Fruit fly (Drosophila melanogaster) whole organism, adult: Measurements from ENCODE around the gene RpS4.

Source experiments
- CG11617 ChIP-seq: fragments of 200-800 bp; sonication (Bioruptor generic); optimal IDR thresholded peaks from 2 replicates; lab custom pipeline; 2017; ENCODE audit warnings: mild to moderate bottlenecking, missing biosample characterization, missing genetic modification reagents, missing genetic modification characterization
- CG12768 ChIP-seq: fragments of 200-800 bp; sonication (Bioruptor generic); optimal IDR thresholded peaks from 2 replicates; lab custom pipeline; 2017; ENCODE audit warnings: missing biosample characterization, missing genetic modification characterization, mild to moderate bottlenecking, moderate library complexity, missing genetic modification reagents
- CG14711 ChIP-seq: fragments of 200-800 bp; sonication (Bioruptor generic); optimal IDR thresholded peaks from 2 replicates; lab custom pipeline; 2018; ENCODE audit warnings: missing biosample characterization, mild to moderate bottlenecking, missing genetic modification characterization, moderate library complexity
- CG1620 ChIP-seq: fragments of 200-800 bp; sonication (Bioruptor generic); optimal IDR thresholded peaks from 2 replicates; lab custom pipeline; 2016; ENCODE audit warnings: missing biosample characterization, missing genetic modification characterization
- CG33017 ChIP-seq: fragments of 200-800 bp; sonication (Bioruptor generic); optimal IDR thresholded peaks from 2 replicates; lab custom pipeline; 2018; ENCODE audit warnings: missing biosample characterization, mild to moderate bottlenecking, missing genetic modification characterization, moderate library complexity
- CG5204 ChIP-seq: fragments of 200-800 bp; sonication (Bioruptor generic); optimal IDR thresholded peaks from 2 replicates; lab custom pipeline; 2016; ENCODE audit warnings: missing biosample characterization, missing genetic modification characterization
- CG7045 ChIP-seq: fragments of 200-800 bp; sonication (Bioruptor generic); optimal IDR thresholded peaks from 2 replicates; lab custom pipeline; 2017; ENCODE audit warnings: missing biosample characterization, mild to moderate bottlenecking, missing genetic modification characterization
- CG7101 ChIP-seq: fragments of 200-800 bp; sonication (Bioruptor generic); optimal IDR thresholded peaks from 2 replicates; lab custom pipeline; 2018; ENCODE audit warnings: missing biosample characterization, mild to moderate bottlenecking, missing genetic modification characterization, moderate library complexity
- Clk ChIP-seq: fragments of 200-800 bp; sonication (Bioruptor generic); optimal IDR thresholded peaks from 2 replicates; lab custom pipeline; 2017; ENCODE audit warnings: missing biosample characterization, missing genetic modification characterization
- Crg-1 ChIP-seq: fragments of 200-800 bp; sonication (Bioruptor generic); optimal IDR thresholded peaks from 2 replicates; lab custom pipeline; 2016; ENCODE audit warnings: missing biosample characterization, missing genetic modification characterization
- Hr96 ChIP-seq: fragments of 200-800 bp; sonication (Bioruptor generic); optimal IDR thresholded peaks from 2 replicates; lab custom pipeline; 2016; ENCODE audit warnings: missing biosample characterization, missing genetic modification characterization
- Mnt ChIP-seq: fragments of 200-800 bp; sonication (Bioruptor generic); optimal IDR thresholded peaks from 2 replicates; lab custom pipeline; 2016; ENCODE audit warnings: missing biosample characterization, mild to moderate bottlenecking, missing genetic modification characterization
- bab1 ChIP-seq: fragments of 200-800 bp; sonication (Bioruptor generic); optimal IDR thresholded peaks from 3 replicates; lab custom pipeline; 2019; ENCODE audit warnings: missing biosample characterization, mild to moderate bottlenecking, missing genetic modification characterization, moderate library complexity
- cic ChIP-seq: fragments of 200-800 bp; sonication (Bioruptor generic); optimal IDR thresholded peaks from 2 replicates; lab custom pipeline; 2017; ENCODE audit warnings: missing biosample characterization, mild to moderate bottlenecking, missing genetic modification characterization, moderate library complexity
- cnc ChIP-seq, 2 experiments: fragments of >200 bp; optimal IDR thresholded peaks; 2 replicates each; lab custom pipeline; 2017
- kay ChIP-seq: fragments of 200-800 bp; sonication (Bioruptor generic); peaks from one replicate; lab custom pipeline; 2016; ENCODE audit warnings: missing biosample characterization, missing genetic modification characterization, borderline replicate concordance
- ovo ChIP-seq: fragments of 200-800 bp; sonication (Bioruptor generic); optimal IDR thresholded peaks from 2 replicates; lab custom pipeline; 2016; ENCODE audit warnings: missing biosample characterization, missing genetic modification characterization
- pad ChIP-seq: fragments of 200-800 bp; sonication (Bioruptor generic); optimal IDR thresholded peaks from 3 replicates; lab custom pipeline; 2017; ENCODE audit warnings: missing biosample characterization, missing genetic modification characterization, mild to moderate bottlenecking, moderate library complexity, missing genetic modification reagents
- tj ChIP-seq: fragments of 200-800 bp; sonication (Bioruptor generic); optimal IDR thresholded peaks from 3 replicates; lab custom pipeline; 2017; ENCODE audit warnings: missing biosample characterization, mild to moderate bottlenecking, missing genetic modification characterization, moderate library complexity
- toe ChIP-seq: fragments of 200-800 bp; sonication (Bioruptor generic); optimal IDR thresholded peaks from 2 replicates; lab custom pipeline; 2016; ENCODE audit warnings: missing biosample characterization, missing genetic modification characterization

Gene RpS4

dm6 chr3L:13041292-13042067 is at the start of gene RpS4:
Gene RpS4 (plus strand): TSS chr3L:13041756.
- no peak for TF ChIP-seq CG5204
- TF ChIP-seq CG1620 (GFP tag; lab: Kevin White, UChicago) = peak; percentile 95
- peak; percentile 81 for TF ChIP-seq toe
- peak; percentile 98 for TF ChIP-seq Mnt (GFP tag; lab: Kevin White, UChicago)
- TF ChIP-seq Hr96 (GFP tag; lab: Kevin White, UChicago) = peak; percentile 88
- TF ChIP-seq CG7045 (GFP tag; lab: Kevin White, UChicago) = peak; percentile 89
- TF ChIP-seq CG33017 (tag; lab: Kevin White, UChicago) = peak; percentile 84
- TF ChIP-seq Clk (GFP tag; lab: Kevin White, UChicago) = peak; percentile 76
- TF ChIP-seq cnc (optimal IDR thresholded peaks at IDR 0.05; lab: Kevin White, UChicago) = no peak
- TF ChIP-seq Crg-1 (GFP tag; lab: Kevin White, UChicago) = peak; percentile 93
- peak; percentile 88 for TF ChIP-seq ovo (GFP tag; lab: Kevin White, UChicago)
- peak; percentile 93 for TF ChIP-seq bab1 (GFP tag; lab: Kevin White, UChicago)
- peak; percentile 75 for TF ChIP-seq CG14711 (tag; lab: Kevin White, UChicago)
- TF ChIP-seq CG12768 = peak; percentile 92
- no peak for TF ChIP-seq kay (GFP tag; lab: Kevin White, UChicago)
- peak; percentile 91 for TF ChIP-seq CG7101 (tag; lab: Kevin White, UChicago)
- peak; percentile 91 for TF ChIP-seq CG11617 (GFP tag; lab: Kevin White, UChicago)
- TF ChIP-seq pad (GFP tag; lab: Kevin White, UChicago) = peak; percentile 79
- peak; percentile 61 for TF ChIP-seq cic
- peak; percentile 71 for TF ChIP-seq tj (GFP tag; lab: Kevin White, UChicago)

dm6 chr3L:12994835-12995234 is 46.7 kb upstream of the RpS4 start, which contains the start of gene CG11262:
Gene CG11262 (plus strand): TSS chr3L:12995135.
- no peak for TF ChIP-seq ovo (GFP tag; lab: Kevin White, UChicago)
- TF ChIP-seq cnc (optimal IDR thresholded peaks at IDR 0.05; lab: Kevin White, UChicago) = no peak
- TF ChIP-seq Clk (GFP tag; lab: Kevin White, UChicago) = no peak
- TF ChIP-seq CG7045 (GFP tag; lab: Kevin White, UChicago) = no peak
- no peak for TF ChIP-seq Mnt (GFP tag; lab: Kevin White, UChicago)
- TF ChIP-seq Crg-1 (GFP tag; lab: Kevin White, UChicago) = no peak
- TF ChIP-seq toe = no peak
- TF ChIP-seq CG12768 = no peak
- no peak for TF ChIP-seq CG11617 (GFP tag; lab: Kevin White, UChicago)
- TF ChIP-seq kay (GFP tag; lab: Kevin White, UChicago) = no peak
- no peak for TF ChIP-seq CG14711 (tag; lab: Kevin White, UChicago)
- no peak for TF ChIP-seq CG1620 (GFP tag; lab: Kevin White, UChicago)
- no peak for TF ChIP-seq cic
- TF ChIP-seq CG5204 = no peak
- TF ChIP-seq pad (GFP tag; lab: Kevin White, UChicago) = no peak
- TF ChIP-seq CG7101 (tag; lab: Kevin White, UChicago) = no peak
- TF ChIP-seq tj (GFP tag; lab: Kevin White, UChicago) = no peak
- TF ChIP-seq CG33017 (tag; lab: Kevin White, UChicago) = no peak
- no peak for TF ChIP-seq bab1 (GFP tag; lab: Kevin White, UChicago)
- TF ChIP-seq Hr96 (GFP tag; lab: Kevin White, UChicago) = no peak

dm6 chr3L:13006490-13006889 is 35.1 kb upstream of the RpS4 start, which contains the start of gene CG11263:
Gene CG11263 (plus strand): TSS chr3L:13006817.
- peak; percentile 3 for TF ChIP-seq CG7101 (tag; lab: Kevin White, UChicago)
- TF ChIP-seq CG7045 (GFP tag; lab: Kevin White, UChicago) = no peak

DNA sequence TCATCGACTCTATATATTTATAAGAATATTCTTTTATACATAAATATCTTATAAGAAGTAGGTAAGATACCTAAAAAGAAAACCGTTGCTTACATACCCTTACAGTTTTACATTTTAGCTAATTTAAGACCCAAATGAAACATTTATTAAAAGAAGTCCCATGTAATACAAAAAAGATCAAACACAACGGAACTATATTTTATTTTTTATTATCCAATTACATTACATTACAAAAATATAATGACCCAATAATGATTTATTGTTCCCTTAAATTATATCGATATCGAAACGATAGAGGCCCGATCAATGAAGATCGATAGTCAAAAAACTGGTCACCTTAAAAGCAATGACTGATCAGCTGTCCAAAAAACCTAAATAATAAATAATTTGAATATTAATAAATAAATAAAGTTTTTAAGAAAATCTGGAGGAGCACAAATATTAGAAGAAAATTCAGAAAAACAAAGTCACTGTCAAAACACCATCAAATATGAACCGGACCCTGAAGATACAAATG is 33.6 kb upstream of the RpS4 start:
- TF ChIP-seq CG5204 (no peak), kay (GFP tag; lab: Kevin White, UChicago) (peak; percentile 55), CG14711 (tag; lab: Kevin White, UChicago) (peak; percentile 40), Clk (GFP tag; lab: Kevin White, UChicago) (no peak), Mnt (GFP tag; lab: Kevin White, UChicago) (no peak), CG11617 (GFP tag; lab: Kevin White, UChicago) (no peak), bab1 (GFP tag; lab: Kevin White, UChicago) (peak; percentile 34), CG1620 (GFP tag; lab: Kevin White, UChicago) (no peak), cic (no peak), CG12768 (no peak)

DNA sequence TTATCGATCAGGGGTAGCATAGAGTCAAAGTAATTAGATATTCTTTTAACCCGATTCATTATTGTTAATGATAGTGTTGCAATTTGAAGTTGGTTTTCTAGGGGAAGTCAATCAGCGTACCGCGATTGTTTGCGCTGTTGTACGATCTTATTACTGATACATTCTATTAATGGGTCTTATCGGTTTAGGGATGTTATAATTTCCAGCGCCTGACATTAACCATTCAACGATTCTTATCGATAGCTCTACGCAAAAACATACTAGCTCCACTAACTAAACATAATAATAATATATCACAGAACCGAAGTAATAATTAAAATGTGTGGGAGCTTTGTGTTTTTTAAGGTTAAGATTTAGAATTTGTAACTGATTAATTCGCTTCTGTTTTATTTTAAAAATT is 30.0 kb upstream of the RpS4 start, which contains the start of gene Cul6:
Gene Cul6 (minus strand): TSS at position 175 of the 400 bp plus-strand sequence.
- TF ChIP-seq CG5204 (no peak), Mnt (GFP tag; lab: Kevin White, UChicago) (no peak), bab1 (GFP tag; lab: Kevin White, UChicago) (peak; percentile 8), CG7101 (tag; lab: Kevin White, UChicago) (peak; percentile 11), kay (GFP tag; lab: Kevin White, UChicago) (peak; percentile 16)

DNA sequence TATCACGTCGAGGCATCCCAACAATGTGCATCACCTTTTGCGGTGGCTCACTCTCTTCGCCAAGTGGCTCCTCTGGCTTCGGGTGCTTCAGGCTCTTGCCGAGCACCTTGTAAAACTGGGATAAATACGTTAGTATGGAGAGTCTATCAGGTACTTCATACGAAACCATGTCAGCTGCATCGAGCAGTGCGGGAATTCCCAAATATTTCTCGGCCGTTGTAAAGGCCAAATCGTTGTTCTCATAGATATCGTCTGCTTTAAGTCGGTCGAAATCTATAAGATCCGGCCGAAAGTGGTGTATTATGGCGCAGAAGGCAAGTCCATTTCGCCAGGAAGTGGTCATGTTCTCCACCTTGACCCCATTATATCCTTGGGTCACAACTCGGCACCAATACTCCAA is 26.9 kb upstream of the RpS4 start:
- TF ChIP-seq kay (GFP tag; lab: Kevin White, UChicago) (no peak), cnc (optimal IDR thresholded peaks at IDR 0.05; lab: Kevin White, UChicago) (no peak)
